Fruit fly (Drosophila melanogaster) whole organism, embryonic: ENCODE results near the gene Polr3I.
A peak's percentile ranks its signal among the peaks of the same experiment; 100 is the strongest.

Experiments used
- Aef1 ChIP-seq: fragments of 200-800 bp; sonication (Bioruptor generic); IDR thresholded peaks from 3 replicates; pipeline ENCODE4 v1.3.6; 2022; ENCODE audit warnings: missing biosample characterization, missing genetic modification characterization
- Atf-2 ChIP-seq: fragments of 200-800 bp; sonication (Bioruptor generic); optimal IDR thresholded peaks from 2 replicates; lab custom pipeline; 2016; ENCODE audit warnings: missing biosample characterization, missing genetic modification characterization
- B-H1 ChIP-seq: fragments of 200-800 bp; sonication (Bioruptor generic); IDR thresholded peaks from 3 replicates; pipeline ENCODE4 v1.3.6; 2022; ENCODE audit warnings: missing biosample characterization, missing genetic modification characterization
- B-H2 ChIP-seq: fragments of 200-800 bp; sonication (Bioruptor generic); optimal IDR thresholded peaks from 2 replicates; lab custom pipeline; 2018; ENCODE audit warnings: missing biosample characterization, mild to moderate bottlenecking, missing genetic modification characterization
- CG10979 ChIP-seq: fragments of 200-800 bp; sonication (Bioruptor generic); optimal IDR thresholded peaks from 2 replicates; lab custom pipeline; 2018; ENCODE audit warnings: missing biosample characterization, mild to moderate bottlenecking, missing genetic modification characterization, moderate library complexity
- CG12071 ChIP-seq: fragments of 200-800 bp; sonication (Bioruptor generic); optimal IDR thresholded peaks from 3 replicates; lab custom pipeline; 2018; ENCODE audit warnings: missing biosample characterization, mild to moderate bottlenecking, missing genetic modification characterization
- CG13296 ChIP-seq: fragments of 200-800 bp; sonication (Bioruptor generic); optimal IDR thresholded peaks from 3 replicates; lab custom pipeline; 2018; ENCODE audit warnings: missing biosample characterization, mild to moderate bottlenecking, missing genetic modification characterization
- CG13624 ChIP-seq: fragments of 200-800 bp; sonication (Bioruptor generic); optimal IDR thresholded peaks from 2 replicates; lab custom pipeline; 2016; ENCODE audit warnings: missing biosample characterization, missing genetic modification characterization
- CG15514 ChIP-seq: fragments of 200-800 bp; sonication (Bioruptor generic); optimal IDR thresholded peaks from 3 replicates; lab custom pipeline; 2017; ENCODE audit warnings: missing biosample characterization, missing genetic modification characterization, mild to moderate bottlenecking, moderate library complexity, missing genetic modification reagents
- CG17385 ChIP-seq: fragments of 200-800 bp; sonication (Bioruptor generic); optimal IDR thresholded peaks from 3 replicates; lab custom pipeline; 2018; ENCODE audit warnings: missing biosample characterization, mild to moderate bottlenecking, missing genetic modification characterization
- CG17829 ChIP-seq: fragments of 200-800 bp; optimal IDR thresholded peaks from 2 replicates; lab custom pipeline; 2019; ENCODE audit warnings: missing biosample characterization, mild to moderate bottlenecking, missing genetic modification characterization, moderate library complexity
- CG30020 ChIP-seq: fragments of 200-800 bp; optimal IDR thresholded peaks from 2 replicates; lab custom pipeline; 2019; ENCODE audit warnings: missing biosample characterization, mild to moderate bottlenecking, missing genetic modification characterization, moderate library complexity
- CG32767 ChIP-seq: fragments of 200-800 bp; sonication (Bioruptor generic); IDR thresholded peaks from 2 replicates; pipeline ENCODE4 v1.3.6; 2022; ENCODE audit warnings: missing biosample characterization, missing genetic modification characterization
- CG34224 ChIP-seq: fragments of 200-800 bp; sonication (Bioruptor generic); IDR thresholded peaks from 3 replicates; pipeline ENCODE4 v1.3.6; 2022; ENCODE audit warnings: missing biosample characterization, missing genetic modification characterization; ENCODE audit not compliant: partially characterized antibody
- CG3838 ChIP-seq: fragments of 200-800 bp; sonication (Bioruptor generic); optimal IDR thresholded peaks from 3 replicates; lab custom pipeline; 2016; ENCODE audit warnings: missing biosample characterization, missing genetic modification characterization
- CG4282 ChIP-seq: fragments of 200-800 bp; sonication (Bioruptor generic); optimal IDR thresholded peaks from 2 replicates; lab custom pipeline; 2016; ENCODE audit warnings: missing biosample characterization, missing genetic modification characterization
- CG4328 ChIP-seq: fragments of 200-800 bp; sonication (Bioruptor generic); optimal IDR thresholded peaks from 3 replicates; lab custom pipeline; 2017; ENCODE audit warnings: missing biosample characterization, missing genetic modification reagents, missing genetic modification characterization
- CG4707 ChIP-seq: fragments of 200-800 bp; sonication (Bioruptor generic); optimal IDR thresholded peaks from 2 replicates; lab custom pipeline; 2018; ENCODE audit warnings: missing biosample characterization, mild to moderate bottlenecking, missing genetic modification characterization, moderate library complexity
- CG5953 ChIP-seq: fragments of 200-800 bp; sonication (Bioruptor generic); IDR thresholded peaks from 2 replicates; pipeline ENCODE4 v1.3.6; 2022; ENCODE audit warnings: missing biosample characterization, missing genetic modification characterization
- CG7928 ChIP-seq: fragments of 200-800 bp; sonication (Bioruptor generic); optimal IDR thresholded peaks from 2 replicates; lab custom pipeline; 2017; ENCODE audit warnings: missing biosample characterization, mild to moderate bottlenecking, missing genetic modification characterization
- CG8924 ChIP-seq: fragments of 200-800 bp; optimal IDR thresholded peaks from 3 replicates; lab custom pipeline; 2019; ENCODE audit warnings: missing biosample characterization, mild to moderate bottlenecking, missing genetic modification characterization, moderate library complexity
- Camta ChIP-seq: fragments of 200-800 bp; sonication (Bioruptor generic); optimal IDR thresholded peaks from 2 replicates; lab custom pipeline; 2016; ENCODE audit warnings: missing biosample characterization, missing genetic modification characterization
- Dek ChIP-seq: fragments of 200-800 bp; sonication (Bioruptor generic); optimal IDR thresholded peaks from 3 replicates; lab custom pipeline; 2019; ENCODE audit warnings: missing biosample characterization, mild to moderate bottlenecking, missing genetic modification characterization, moderate library complexity
- ERR ChIP-seq: fragments of 200-800 bp; sonication (Bioruptor generic); optimal IDR thresholded peaks from 2 replicates; lab custom pipeline; 2016; ENCODE audit warnings: missing biosample characterization, missing genetic modification characterization
- Hmr ChIP-seq: fragments of 200-800 bp; sonication (Bioruptor generic); optimal IDR thresholded peaks from 3 replicates; lab custom pipeline; 2017; ENCODE audit warnings: mild to moderate bottlenecking, missing biosample characterization, missing genetic modification reagents, missing genetic modification characterization
- Hr51 ChIP-seq, 2 experiments: fragments of 200-800 bp; sonication (Bioruptor generic); optimal IDR thresholded peaks; 2 replicates in 1 of 2; 3 replicates in 1 of 2; lab custom pipeline; 2016 to 2018; ENCODE audit warnings: missing biosample characterization in 2 of 2, missing genetic modification characterization in 2 of 2, mild to moderate bottlenecking in 1 of 2, moderate library complexity in 1 of 2
- Mrtf ChIP-seq: fragments of 200-800 bp; sonication (Bioruptor generic); IDR thresholded peaks from 3 replicates; pipeline ENCODE4 v1.3.6; 2022; ENCODE audit warnings: missing biosample characterization, missing genetic modification characterization
- NC2α ChIP-seq: fragments of 200-800 bp; sonication (Bioruptor generic); optimal IDR thresholded peaks from 2 replicates; lab custom pipeline; 2016; ENCODE audit warnings: missing biosample characterization, missing genetic modification characterization
- Nf-YB ChIP-seq: fragments of 200-800 bp; sonication (Bioruptor generic); optimal IDR thresholded peaks from 3 replicates; lab custom pipeline; 2019; ENCODE audit warnings: missing biosample characterization, mild to moderate bottlenecking, missing genetic modification characterization, moderate library complexity
- Stat92E ChIP-seq, 3 experiments: fragments of >200 bp in 2 of 3; fragments of 200-800 bp in 1 of 3; sonication (Bioruptor generic) in 1 of 3; optimal IDR thresholded peaks; 2 replicates each; lab custom pipeline; 2017 to 2019; ENCODE audit warnings: missing biosample characterization in 3 of 3, missing genetic modification characterization in 3 of 3, mild to moderate bottlenecking in 1 of 3, moderate library complexity in 1 of 3
- bigmax ChIP-seq: fragments of 200-800 bp; sonication (Bioruptor generic); optimal IDR thresholded peaks from 2 replicates; lab custom pipeline; 2018; ENCODE audit warnings: missing biosample characterization, mild to moderate bottlenecking, missing genetic modification characterization
- disco-r ChIP-seq: fragments of 200-800 bp; sonication (Bioruptor generic); optimal IDR thresholded peaks from 2 replicates; lab custom pipeline; 2016; ENCODE audit warnings: missing biosample characterization, missing genetic modification characterization
- emc ChIP-seq: fragments of 200-800 bp; sonication (Bioruptor generic); optimal IDR thresholded peaks from 2 replicates; lab custom pipeline; 2016; ENCODE audit warnings: missing biosample characterization, missing genetic modification characterization
- fd102C ChIP-seq: fragments of 200-800 bp; sonication (Bioruptor generic); optimal IDR thresholded peaks from 2 replicates; lab custom pipeline; 2018; ENCODE audit warnings: missing biosample characterization, mild to moderate bottlenecking, missing genetic modification characterization, moderate library complexity
- fru ChIP-seq: fragments of >200 bp; optimal IDR thresholded peaks from 2 replicates; lab custom pipeline; 2017
- h ChIP-seq: fragments of >200 bp; optimal IDR thresholded peaks from 2 replicates; lab custom pipeline; 2017
- hth ChIP-seq: fragments of >200 bp; optimal IDR thresholded peaks from 2 replicates; lab custom pipeline; 2017; ENCODE audit warnings: inconsistent platforms
- ind ChIP-seq: fragments of 200-800 bp; sonication (Bioruptor generic); optimal IDR thresholded peaks from 3 replicates; lab custom pipeline; 2016; ENCODE audit warnings: missing biosample characterization, missing genetic modification characterization
- inv ChIP-seq: fragments of 200-800 bp; sonication (Bioruptor generic); IDR thresholded peaks from 2 replicates; pipeline ENCODE4 v1.3.6; 2022; ENCODE audit warnings: missing biosample characterization, missing genetic modification characterization; ENCODE audit not compliant: partially characterized antibody
- jing ChIP-seq: fragments of 200-800 bp; sonication (Bioruptor generic); optimal IDR thresholded peaks from 2 replicates; lab custom pipeline; 2018; ENCODE audit warnings: missing biosample characterization, mild to moderate bottlenecking, missing genetic modification characterization
- knrl ChIP-seq: fragments of 200-800 bp; sonication (Bioruptor generic); IDR thresholded peaks from 3 replicates; pipeline ENCODE4 v1.3.6; 2022; ENCODE audit warnings: missing biosample characterization, missing genetic modification characterization; ENCODE audit not compliant: partially characterized antibody
- lilli ChIP-seq: fragments of 200-800 bp; sonication (Bioruptor generic); optimal IDR thresholded peaks from 3 replicates; lab custom pipeline; 2016; ENCODE audit warnings: missing biosample characterization, missing genetic modification characterization
- lola ChIP-seq, 3 experiments: fragments of >200 bp in 2 of 3; fragments of 200-800 bp in 1 of 3; sonication (Bioruptor generic) in 1 of 3; optimal IDR thresholded peaks; 2 replicates each; lab custom pipeline; 2017 to 2019; ENCODE audit warnings: missing biosample characterization in 3 of 3, missing genetic modification characterization in 3 of 3, mild to moderate bottlenecking in 1 of 3, moderate library complexity in 1 of 3
- luna ChIP-seq: fragments of 200-800 bp; sonication (Bioruptor generic); optimal IDR thresholded peaks from 2 replicates; lab custom pipeline; 2016; ENCODE audit warnings: missing biosample characterization, missing genetic modification characterization
- mld ChIP-seq: fragments of 200-800 bp; sonication (Bioruptor generic); IDR thresholded peaks from 3 replicates; pipeline ENCODE4 v1.3.6; 2022; ENCODE audit warnings: missing biosample characterization, missing genetic modification characterization; ENCODE audit not compliant: partially characterized antibody
- oc ChIP-seq: fragments of 200-800 bp; sonication (Bioruptor generic); optimal IDR thresholded peaks from 2 replicates; lab custom pipeline; 2018; ENCODE audit warnings: missing biosample characterization, mild to moderate bottlenecking, missing genetic modification characterization, moderate library complexity
- p53 ChIP-seq: fragments of 200-800 bp; sonication (Bioruptor generic); optimal IDR thresholded peaks from 2 replicates; lab custom pipeline; 2016; ENCODE audit warnings: missing biosample characterization, missing genetic modification characterization
- ro ChIP-seq: fragments of 200-800 bp; sonication (Bioruptor generic); IDR thresholded peaks from 2 replicates; pipeline ENCODE4 v1.3.6; 2022; ENCODE audit warnings: missing biosample characterization, missing genetic modification characterization
- sens-2 ChIP-seq: fragments of 200-800 bp; sonication (Bioruptor generic); IDR thresholded peaks from 2 replicates; pipeline ENCODE4 v1.3.6; 2022; ENCODE audit warnings: missing biosample characterization, missing genetic modification characterization
- sqz ChIP-seq: fragments of 200-800 bp; sonication (Bioruptor generic); optimal IDR thresholded peaks from 3 replicates; lab custom pipeline; 2018; ENCODE audit warnings: missing biosample characterization, mild to moderate bottlenecking, missing genetic modification characterization
- tna ChIP-seq: fragments of 200-800 bp; sonication (Bioruptor generic); IDR thresholded peaks from 2 replicates; pipeline ENCODE4 v1.3.6; 2022; ENCODE audit warnings: missing biosample characterization, missing genetic modification characterization; ENCODE audit not compliant: partially characterized antibody
- vvl ChIP-seq: fragments of 200-800 bp; sonication (Bioruptor generic); IDR thresholded peaks from 2 replicates; pipeline ENCODE4 v1.3.6; 2022; ENCODE audit warnings: missing biosample characterization, missing genetic modification characterization

Polr3I gene

DNA sequence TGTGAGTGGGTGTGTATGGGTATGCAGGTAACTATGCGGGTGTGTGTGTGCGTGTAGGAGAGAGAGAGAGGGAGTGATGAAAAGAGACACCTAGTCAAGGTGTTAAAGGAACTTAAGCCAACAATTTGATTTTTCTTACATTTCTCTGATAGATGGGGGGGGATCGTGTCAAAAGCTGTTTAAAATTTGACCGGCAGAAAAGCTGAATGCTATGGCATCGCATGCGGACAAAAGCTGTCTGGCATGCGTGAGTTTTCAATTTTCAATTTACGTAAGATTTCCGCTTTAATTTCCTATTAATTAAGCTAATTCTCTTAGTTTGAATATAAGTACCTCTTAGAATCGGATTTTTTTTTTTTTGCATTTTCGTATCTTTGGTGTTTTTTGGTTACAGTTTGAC is 44.5 kb upstream of the Polr3I start (continued):
- TF ChIP-seq CG15514 (no peak), Atf-2 (GFP tag; lab: Kevin White, UChicago) (no peak), luna (GFP tag; lab: Kevin White, UChicago) (no peak), Camta (GFP tag; lab: Kevin White, UChicago) (no peak), CG4707 (GFP tag; lab: Kevin White, UChicago) (no peak), ERR (GFP tag; lab: Kevin White, UChicago) (no peak), hth (no peak), Stat92E (GFP tag; optimal IDR thresholded peaks at IDR 0.05; lab: Kevin White, UChicago) (no peak), B-H1 (GFP tag; lab: Robert Waterston, UW) (no peak), tna (GFP tag; lab: Robert Waterston, UW) (no peak), Aef1 (GFP tag; lab: Robert Waterston, UW) (peak; percentile 11; the same call in 1 of the 3 replicates), fru (no peak), ro (GFP tag; lab: Robert Waterston, UW) (no peak), disco-r (GFP tag; lab: Kevin White, UChicago) (no peak), CG8924 (tag; lab: Kevin White, UChicago) (no peak), p53 (GFP tag; lab: Kevin White, UChicago) (no peak), CG13624 (GFP tag; lab: Kevin White, UChicago) (no peak), CG10979 (tag; lab: Kevin White, UChicago) (no peak), CG17829 (tag; lab: Kevin White, UChicago) (no peak), lola (GFP tag; optimal IDR thresholded peaks at IDR 0.05; lab: Kevin White, UChicago) (no peak), ind (peak; percentile 20), NC2α (GFP tag; lab: Kevin White, UChicago) (no peak), Dek (no peak), CG30020 (tag; lab: Kevin White, UChicago) (no peak), sens-2 (GFP tag; lab: Robert Waterston, UW) (no peak), emc (GFP tag; lab: Kevin White, UChicago) (no peak), CG34224 (GFP tag; lab: Robert Waterston, UW) (no peak), CG5953 (GFP tag; lab: Robert Waterston, UW) (0 out of 2 replicates have a peak, but pooled peaks have one; percentile 33), oc (tag; lab: Kevin White, UChicago) (no peak), CG17385 (GFP tag; lab: Kevin White, UChicago) (no peak), Mrtf (GFP tag; lab: Robert Waterston, UW) (no peak), knrl (peak; percentile 45; the same call in 1 of the 3 replicates), mld (GFP tag; lab: Robert Waterston, UW) (no peak), B-H2 (GFP tag; lab: Kevin White, UChicago) (no peak), bigmax (GFP tag; lab: Kevin White, UChicago) (no peak), CG4328 (GFP tag; lab: Kevin White, UChicago) (no peak), CG4282 (no peak), CG3838 (GFP tag; lab: Kevin White, UChicago) (no peak), fd102C (no peak), Nf-YB (GFP tag; lab: Kevin White, UChicago) (no peak), CG7928 (GFP tag; lab: Kevin White, UChicago) (no peak), CG32767 (GFP tag; lab: Robert Waterston, UW) (no peak), vvl (GFP tag; lab: Robert Waterston, UW) (no peak), lilli (no peak), Hmr (GFP tag; lab: Kevin White, UChicago) (no peak), CG12071 (no peak), h (no peak), jing (GFP tag; lab: Kevin White, UChicago) (no peak), inv (GFP tag; lab: Robert Waterston, UW) (no peak), CG13296 (GFP tag; lab: Kevin White, UChicago) (no peak), Hr51 (GFP tag; optimal IDR thresholded peaks at IDR 0.05; lab: Kevin White, UChicago) (no peak), sqz (GFP tag; lab: Kevin White, UChicago) (no peak)
